Worm (Caenorhabditis elegans) whole organism, L2 larva: Measurements from ENCODE around the gene vha-2.

Experiments used
- ceh-16 ChIP-seq: fragments of 150-350 bp; optimal IDR thresholded peaks from 2 replicates; lab custom pipeline; 2014; ENCODE audit warnings: missing biosample characterization, missing genetic modification characterization
- nhr-12 ChIP-seq: fragments of 150-350 bp; optimal IDR thresholded peaks from 2 replicates; lab custom pipeline; 2014; ENCODE audit warnings: missing biosample characterization, missing genetic modification characterization
- snpc-4 ChIP-seq: fragments of 150-350 bp; optimal IDR thresholded peaks from 2 replicates; lab custom pipeline; 2014; ENCODE audit warnings: missing biosample characterization, missing genetic modification characterization

- TF ChIP-seq nhr-12 (tag; lab: Kevin White, UChicago) = no peak
- TF ChIP-seq ceh-16 (tag; lab: Kevin White, UChicago) = no peak
- TF ChIP-seq snpc-4 (tag; lab: Kevin White, UChicago) = no peak
Measured at ce11 chrIII:9762093-9762748, 19.7 kb upstream of the vha-2 start, which contains the start of gene gcc-2.
